Fruit fly (Drosophila melanogaster) whole organism, wandering third instar larva: ENCODE measurements around the gene x16.

Experiments used
- Abd-B ChIP-seq: fragments of >200 bp; optimal IDR thresholded peaks from 2 replicates; lab custom pipeline; 2017; ENCODE audit warnings: missing biosample characterization, missing genetic modification characterization
- CG32264 ChIP-seq: fragments of 200-800 bp; sonication (Bioruptor generic); optimal IDR thresholded peaks from 2 replicates; lab custom pipeline; 2016; ENCODE audit warnings: missing biosample characterization, missing genetic modification characterization
- CG9705 ChIP-seq: fragments of 200-800 bp; sonication (Bioruptor generic); optimal IDR thresholded peaks from 2 replicates; lab custom pipeline; 2018; ENCODE audit warnings: missing biosample characterization, mild to moderate bottlenecking, missing genetic modification characterization
- CrebA ChIP-seq: fragments of 200-800 bp; sonication (Bioruptor generic); optimal IDR thresholded peaks from 2 replicates; lab custom pipeline; 2016; ENCODE audit warnings: missing biosample characterization, mild to moderate bottlenecking, missing genetic modification characterization, borderline replicate concordance
- Dfd ChIP-seq: fragments of >200 bp; optimal IDR thresholded peaks from 2 replicates; lab custom pipeline; 2017; ENCODE audit warnings: missing biosample characterization, missing genetic modification characterization
- HLH106 ChIP-seq: fragments of 200-800 bp; optimal IDR thresholded peaks from 3 replicates; lab custom pipeline; 2019; ENCODE audit warnings: missing biosample characterization, mild to moderate bottlenecking, missing genetic modification characterization, moderate library complexity
- Hnf4 ChIP-seq: fragments of 200-800 bp; sonication (Bioruptor generic); optimal IDR thresholded peaks from 2 replicates; lab custom pipeline; 2016; ENCODE audit warnings: missing biosample characterization, mild to moderate bottlenecking, missing genetic modification characterization
- Hr78 ChIP-seq: fragments of >200 bp; optimal IDR thresholded peaks from 2 replicates; lab custom pipeline; 2017; ENCODE audit warnings: missing biosample characterization, missing genetic modification characterization
- Jra ChIP-seq: sonication (Bioruptor generic); optimal IDR thresholded peaks from 2 replicates; lab custom pipeline; 2016; ENCODE audit warnings: missing biosample characterization, missing genetic modification characterization
- Mio ChIP-seq: sonication (Bioruptor generic); optimal IDR thresholded peaks from 2 replicates; lab custom pipeline; 2016; ENCODE audit warnings: missing biosample characterization, missing genetic modification characterization
- Myc ChIP-seq: fragments of >200 bp; optimal IDR thresholded peaks from 2 replicates; lab custom pipeline; 2017
- N ChIP-seq: fragments of >200 bp; optimal IDR thresholded peaks from 2 replicates; lab custom pipeline; 2018; ENCODE audit warnings: missing biosample characterization, missing external identifiers, missing genetic modification characterization
- OdsH ChIP-seq: fragments of 200-800 bp; sonication (Bioruptor generic); optimal IDR thresholded peaks from 2 replicates; lab custom pipeline; 2016; ENCODE audit warnings: missing biosample characterization, mild to moderate bottlenecking, missing genetic modification characterization
- Rel ChIP-seq, 2 experiments: fragments of 200-800 bp; sonication (Bioruptor generic) in 1 of 2; optimal IDR thresholded peaks; 2 replicates in 1 of 2; 3 replicates in 1 of 2; lab custom pipeline; 2016 to 2019; ENCODE audit warnings: mild to moderate bottlenecking in 2 of 2, missing biosample characterization in 2 of 2, missing genetic modification characterization in 2 of 2, moderate library complexity in 1 of 2
- Sp1 ChIP-seq: fragments of 200-800 bp; sonication (Bioruptor generic); optimal IDR thresholded peaks from 3 replicates; lab custom pipeline; 2019; ENCODE audit warnings: missing biosample characterization, mild to moderate bottlenecking, missing genetic modification characterization, moderate library complexity
- br ChIP-seq: fragments of 200-800 bp; sonication (Bioruptor generic); optimal IDR thresholded peaks from 2 replicates; lab custom pipeline; 2016; ENCODE audit warnings: missing biosample characterization, missing genetic modification characterization
- brk ChIP-seq: fragments of 200-800 bp; sonication (Bioruptor generic); optimal IDR thresholded peaks from 2 replicates; lab custom pipeline; 2016; ENCODE audit warnings: missing biosample characterization, mild to moderate bottlenecking, missing genetic modification characterization
- dl ChIP-seq, 2 experiments: fragments of 175-275, 200-275 bp in 1 of 2; fragments of 200-275 bp in 1 of 2; sonication (Bioruptor generic); optimal IDR thresholded peaks; lab custom pipeline; 2018; ENCODE audit warnings: mild to moderate bottlenecking in 2 of 2, missing biosample characterization in 2 of 2, missing genetic modification characterization in 2 of 2, moderate library complexity in 2 of 2; ENCODE audit not compliant: partially characterized antibody in 2 of 2, insufficient read depth in 1 of 2
- dmrt93B ChIP-seq: fragments of 200-800 bp; sonication (Bioruptor generic); optimal IDR thresholded peaks from 2 replicates; lab custom pipeline; 2018; ENCODE audit warnings: missing biosample characterization, mild to moderate bottlenecking, missing genetic modification characterization
- dsf ChIP-seq: sonication (Bioruptor generic); optimal IDR thresholded peaks from 2 replicates; lab custom pipeline; 2016; ENCODE audit warnings: missing biosample characterization, missing genetic modification characterization, borderline replicate concordance
- ey ChIP-seq: fragments of 200-800 bp; sonication (Bioruptor generic); optimal IDR thresholded peaks from 2 replicates; lab custom pipeline; 2016; ENCODE audit warnings: missing biosample characterization, missing genetic modification characterization
- foxo ChIP-seq, 2 experiments: fragments of 200-800 bp; sonication (Bioruptor generic); optimal IDR thresholded peaks; 2 replicates in 1 of 2; 3 replicates in 1 of 2; lab custom pipeline; 2016 to 2017; ENCODE audit warnings: missing biosample characterization in 2 of 2, missing genetic modification characterization in 2 of 2
- fru ChIP-seq: fragments of 200-800 bp; sonication (Bioruptor generic); optimal IDR thresholded peaks from 3 replicates; lab custom pipeline; 2016; ENCODE audit warnings: missing biosample characterization, mild to moderate bottlenecking, missing genetic modification characterization
- h ChIP-seq: fragments of 200-800 bp; sonication (Bioruptor generic); optimal IDR thresholded peaks from 3 replicates; lab custom pipeline; 2016; ENCODE audit warnings: missing biosample characterization, mild to moderate bottlenecking, missing genetic modification characterization
- jim ChIP-seq: fragments of 175-275, 200-325 bp; sonication (Bioruptor generic); optimal IDR thresholded peaks from 2 replicates; lab custom pipeline; 2016; ENCODE audit warnings: missing biosample characterization, mild to moderate bottlenecking, missing genetic modification characterization
- lola ChIP-seq: fragments of >200 bp; optimal IDR thresholded peaks from 2 replicates; lab custom pipeline; 2017; ENCODE audit warnings: missing biosample characterization, missing genetic modification characterization
- pan ChIP-seq: fragments of >200 bp; optimal IDR thresholded peaks from 2 replicates; lab custom pipeline; 2017
- psq ChIP-seq: fragments of 200-800 bp; sonication (Bioruptor generic); optimal IDR thresholded peaks from 3 replicates; lab custom pipeline; 2017; ENCODE audit warnings: missing biosample characterization, mild to moderate bottlenecking, missing genetic modification characterization, moderate library complexity
- sage ChIP-seq: fragments of 200-800 bp; sonication (Bioruptor generic); optimal IDR thresholded peaks from 2 replicates; lab custom pipeline; 2016; ENCODE audit warnings: missing biosample characterization, mild to moderate bottlenecking, missing genetic modification characterization
- sv ChIP-seq: fragments of 200-800 bp; sonication (Bioruptor generic); optimal IDR thresholded peaks from 3 replicates; lab custom pipeline; 2016; ENCODE audit warnings: missing biosample characterization, missing genetic modification characterization
- tai ChIP-seq: sonication (Bioruptor generic); optimal IDR thresholded peaks from 2 replicates; lab custom pipeline; 2016; ENCODE audit warnings: missing biosample characterization, missing genetic modification characterization
- usp ChIP-seq: fragments of >200 bp; optimal IDR thresholded peaks from 2 replicates; lab custom pipeline; 2017; ENCODE audit warnings: missing biosample characterization, missing genetic modification characterization
- woc ChIP-seq: sonication (Bioruptor generic); optimal IDR thresholded peaks from 2 replicates; lab custom pipeline; 2016; ENCODE audit warnings: missing biosample characterization, mild to moderate bottlenecking, missing genetic modification characterization

The x16 gene

DNA sequence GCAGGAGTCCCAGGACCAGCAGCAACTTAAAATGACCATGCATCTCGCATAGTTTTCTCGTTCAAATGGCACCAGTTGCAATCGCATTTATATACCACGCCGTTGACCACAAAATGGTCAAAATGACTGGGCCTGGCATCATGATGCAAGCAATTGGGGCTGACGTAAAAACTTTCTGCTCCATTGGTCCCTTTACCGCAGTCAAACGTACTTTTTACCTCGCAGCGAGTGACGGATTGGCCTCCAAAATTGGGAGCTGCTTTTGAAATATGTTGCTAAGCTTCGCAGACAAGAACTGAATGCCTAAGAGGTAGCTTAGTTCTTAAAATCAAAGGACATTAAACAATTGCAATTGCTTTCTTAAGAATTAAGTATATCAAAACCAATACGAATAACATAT lies 3.7 kb downstream of the x16 start, which contains the start of gene CG32829:
TSS of gene CG32829 (minus strand) at position 101 of the 400 bp plus-strand sequence.
- TF ChIP-seq jim (GFP tag; lab: Kevin White, UChicago): no peak
- TF ChIP-seq CG9705 (GFP tag; lab: Kevin White, UChicago): no peak
- TF ChIP-seq Rel (GFP tag; optimal IDR thresholded peaks at IDR 0.05; lab: Kevin White, UChicago): no peak
- TF ChIP-seq Rel (tag; optimal IDR thresholded peaks at IDR 0.05; lab: Kevin White, UChicago): no peak
- no peak for TF ChIP-seq lola
- no peak for TF ChIP-seq Myc (lab: Kevin White, UChicago)
- TF ChIP-seq Sp1 (GFP tag; lab: Kevin White, UChicago): no peak
- no peak for TF ChIP-seq br (GFP tag; lab: Kevin White, UChicago)
- no peak for TF ChIP-seq HLH106 (tag; lab: Kevin White, UChicago)
- TF ChIP-seq Jra (GFP tag; lab: Kevin White, UChicago): no peak
- no peak for TF ChIP-seq woc
- no peak for TF ChIP-seq CrebA (GFP tag; lab: Kevin White, UChicago)
- no peak for TF ChIP-seq brk (GFP tag; lab: Kevin White, UChicago)
- no peak for TF ChIP-seq fru
- TF ChIP-seq N (GFP tag; lab: Kevin White, UChicago): no peak
- TF ChIP-seq Hnf4 (GFP tag; lab: Kevin White, UChicago): no peak
- TF ChIP-seq Dfd: no peak
- TF ChIP-seq, all 38 proteins: peak for 0

DNA sequence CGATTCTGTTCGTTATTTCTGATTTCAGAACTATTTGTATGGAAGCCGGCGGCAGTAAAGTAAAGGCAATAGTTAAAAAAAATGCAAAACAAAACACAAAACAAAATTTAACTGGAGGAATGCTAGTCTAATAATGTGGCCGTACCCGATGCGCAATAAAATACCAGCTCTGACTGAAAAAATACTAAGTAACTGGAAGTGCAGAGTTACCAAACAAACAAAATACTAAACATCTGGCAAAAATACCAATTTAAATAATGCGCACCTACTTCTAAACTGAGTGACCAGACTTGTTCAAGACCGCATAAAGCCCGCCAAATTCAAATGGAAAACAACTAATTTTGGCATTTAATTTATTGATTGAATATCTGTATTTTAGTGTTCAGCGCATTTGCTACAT lies 6.0 kb downstream of the x16 start, which contains the start of gene Wee1:
TSS of gene Wee1 (minus strand) at position 175 of the 400 bp plus-strand sequence.
- no peak for TF ChIP-seq Jra (GFP tag; lab: Kevin White, UChicago)
- no peak for TF ChIP-seq Myc (lab: Kevin White, UChicago)
- TF ChIP-seq Sp1 (GFP tag; lab: Kevin White, UChicago): no peak
- no peak for TF ChIP-seq sage (GFP tag; lab: Kevin White, UChicago)
- TF ChIP-seq Rel (GFP tag; optimal IDR thresholded peaks at IDR 0.05; lab: Kevin White, UChicago): no peak
- no peak for TF ChIP-seq Rel (tag; optimal IDR thresholded peaks at IDR 0.05; lab: Kevin White, UChicago)
- TF ChIP-seq CrebA (GFP tag; lab: Kevin White, UChicago): no peak
- TF ChIP-seq fru: no peak
- no peak for TF ChIP-seq dsf (GFP tag; lab: Kevin White, UChicago)
- no peak for TF ChIP-seq tai (GFP tag; lab: Kevin White, UChicago)
- TF ChIP-seq h: no peak
- no peak for TF ChIP-seq Mio (GFP tag; lab: Kevin White, UChicago)
- no peak for TF ChIP-seq CG32264 (GFP tag; lab: Kevin White, UChicago)
- TF ChIP-seq dmrt93B (GFP tag; lab: Kevin White, UChicago): no peak
- no peak for TF ChIP-seq jim (GFP tag; lab: Kevin White, UChicago)
- no peak for TF ChIP-seq dl (GFP tag; optimal IDR thresholded peaks at IDR 0.05; lab: Kevin White, UChicago; ENCODE audit: insufficient read depth in 1 of 2, partially characterized antibody in 2 of 2)
- TF ChIP-seq pan (lab: Kevin White, UChicago): no peak
- TF ChIP-seq Hnf4 (GFP tag; lab: Kevin White, UChicago): no peak
- no peak for TF ChIP-seq ey (GFP tag; lab: Kevin White, UChicago)

DNA sequence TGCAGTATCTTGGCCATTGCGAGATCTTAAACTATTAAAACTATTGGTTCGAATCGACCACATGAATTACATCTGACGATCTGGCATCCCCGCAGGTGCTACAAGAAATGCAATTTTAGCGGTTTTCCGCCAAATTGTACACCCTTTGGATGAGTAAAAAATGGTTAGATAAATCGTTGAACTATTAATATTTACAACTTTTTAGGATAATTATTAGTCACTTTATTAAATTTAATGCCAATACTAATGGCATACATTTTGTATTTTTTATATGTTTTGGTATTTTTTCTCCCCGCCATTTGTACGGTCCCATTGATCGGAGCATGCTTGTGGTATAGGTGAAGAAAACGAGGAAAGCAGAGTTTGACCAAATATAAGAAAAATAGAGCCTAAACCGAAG lies 12.2 kb downstream of the x16 start, which contains the start of the genes Polr1F and Rat1:
TSS of gene Polr1F (minus strand) at position 84 of the 400 bp plus-strand sequence.
TSS of gene Rat1 (plus strand) at position 323 of the 400 bp plus-strand sequence.
- TF ChIP-seq sv (GFP tag; lab: Kevin White, UChicago) (peak; percentile 43), woc (no peak), usp (no peak), Hr78 (no peak), br (GFP tag; lab: Kevin White, UChicago) (no peak), Hnf4 (GFP tag; lab: Kevin White, UChicago) (no peak), tai (GFP tag; lab: Kevin White, UChicago) (no peak), dmrt93B (GFP tag; lab: Kevin White, UChicago) (no peak), ey (GFP tag; lab: Kevin White, UChicago) (peak; percentile 30), OdsH (GFP tag; lab: Kevin White, UChicago) (no peak), Jra (GFP tag; lab: Kevin White, UChicago) (no peak), Myc (lab: Kevin White, UChicago) (peak; percentile 89), psq (peak; percentile 13), brk (GFP tag; lab: Kevin White, UChicago) (no peak), jim (GFP tag; lab: Kevin White, UChicago) (no peak), CG32264 (GFP tag; lab: Kevin White, UChicago) (no peak)

DNA sequence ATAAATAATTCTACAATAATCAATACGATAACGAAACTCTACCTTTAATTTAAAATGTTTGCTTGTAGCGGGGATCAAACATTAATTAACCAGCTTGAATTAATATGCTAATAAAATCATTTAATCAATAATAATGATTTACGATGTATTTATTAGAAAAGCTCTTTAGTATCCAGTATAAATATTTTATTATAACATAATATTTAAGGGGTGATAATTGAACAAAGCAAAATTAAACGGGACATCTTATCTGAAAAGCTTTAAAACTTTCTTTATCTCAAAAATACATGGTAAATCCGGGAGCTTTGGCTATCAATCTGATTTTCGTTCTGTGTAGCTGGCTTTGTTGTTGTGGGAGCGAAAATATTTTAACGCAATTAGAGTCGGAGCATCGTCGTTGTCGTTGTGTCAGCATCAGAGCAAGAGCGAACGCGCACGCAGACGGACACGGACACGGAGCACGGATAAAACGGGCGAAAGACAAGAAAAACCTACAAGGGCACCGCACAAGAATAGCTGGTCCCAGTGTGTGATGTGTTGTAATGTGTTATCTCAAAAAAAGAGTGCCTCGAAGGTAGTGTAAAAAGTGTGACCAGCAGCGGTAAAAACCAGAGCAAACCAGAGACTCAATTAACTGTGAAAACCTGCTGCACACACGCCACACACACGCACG lies 45.3 kb downstream of the x16 start, which contains the start of gene Nlg2:
TSS of gene Nlg2 (plus strand) at position 375 of the 673 bp plus-strand sequence.
- TF ChIP-seq HLH106 (tag; lab: Kevin White, UChicago): peak; percentile 20
- no peak for TF ChIP-seq CG32264 (GFP tag; lab: Kevin White, UChicago)
- no peak for TF ChIP-seq OdsH (GFP tag; lab: Kevin White, UChicago)
- no peak for TF ChIP-seq Rel (GFP tag; optimal IDR thresholded peaks at IDR 0.05; lab: Kevin White, UChicago)
- TF ChIP-seq Rel (tag; optimal IDR thresholded peaks at IDR 0.05; lab: Kevin White, UChicago): no peak
- TF ChIP-seq pan (lab: Kevin White, UChicago): no peak
- TF ChIP-seq Mio (GFP tag; lab: Kevin White, UChicago): no peak
- no peak for TF ChIP-seq dl (GFP tag; optimal IDR thresholded peaks at IDR 0.05; lab: Kevin White, UChicago; ENCODE audit: insufficient read depth in 1 of 2, partially characterized antibody in 2 of 2)
- TF ChIP-seq CrebA (GFP tag; lab: Kevin White, UChicago): no peak
- peak; percentile 10 for TF ChIP-seq Sp1 (GFP tag; lab: Kevin White, UChicago)
- no peak for TF ChIP-seq foxo (GFP tag; optimal IDR thresholded peaks at IDR 0.05; lab: Kevin White, UChicago)
- TF ChIP-seq Abd-B: no peak
- no peak for TF ChIP-seq dmrt93B (GFP tag; lab: Kevin White, UChicago)
- no peak for TF ChIP-seq Dfd
- no peak for TF ChIP-seq sage (GFP tag; lab: Kevin White, UChicago)
- no peak for TF ChIP-seq CG9705 (GFP tag; lab: Kevin White, UChicago)
- no peak for TF ChIP-seq usp
- peak; percentile 1 for TF ChIP-seq sv (GFP tag; lab: Kevin White, UChicago)
- TF ChIP-seq jim (GFP tag; lab: Kevin White, UChicago): no peak
- TF ChIP-seq fru: no peak
